Worm (Caenorhabditis elegans) whole organism, mixed stage, embryonic: ENCODE measurements around the gene F58G1.7.

Experiments used
- blmp-1 ChIP-seq: fragments of 150-350 bp; optimal IDR thresholded peaks from 2 replicates; lab custom pipeline; 2014; ENCODE audit warnings: missing biosample characterization, missing genetic modification characterization
- ceh-43 ChIP-seq: fragments of 200-800 bp; sonication (Bioruptor generic); optimal IDR thresholded peaks from 2 replicates; lab custom pipeline; 2018; ENCODE audit warnings: mild to moderate bottlenecking, missing genetic modification characterization, moderate library complexity, missing compliant biosample characterization
- ceh-83 ChIP-seq: fragments of 200-800 bp; sonication (Bioruptor generic); optimal IDR thresholded peaks from 2 replicates; lab custom pipeline; 2018; ENCODE audit warnings: mild to moderate bottlenecking, missing genetic modification characterization, missing compliant biosample characterization
- ces-1 ChIP-seq: fragments of 150-350 bp; optimal IDR thresholded peaks from 2 replicates; lab custom pipeline; 2014; ENCODE audit warnings: missing biosample characterization, missing genetic modification reagents, missing genetic modification characterization
- cnd-1 ChIP-seq: fragments of 200-800 bp; sonication (Bioruptor generic); optimal IDR thresholded peaks from 2 replicates; lab custom pipeline; 2018; ENCODE audit warnings: mild to moderate bottlenecking, missing genetic modification characterization, missing compliant biosample characterization
- drap-1 ChIP-seq: fragments of 200-800 bp; sonication (Bioruptor generic); optimal IDR thresholded peaks from 3 replicates; lab custom pipeline; 2018; ENCODE audit warnings: mild to moderate bottlenecking, missing genetic modification characterization, missing compliant biosample characterization
- flh-1 ChIP-seq: fragments of 200-800 bp; sonication (Bioruptor generic); optimal IDR thresholded peaks from 2 replicates; lab custom pipeline; 2018; ENCODE audit warnings: mild to moderate bottlenecking, missing genetic modification characterization, moderate library complexity, missing compliant biosample characterization
- mab-5 ChIP-seq: fragments of 150-350 bp; optimal IDR thresholded peaks from 2 replicates; lab custom pipeline; 2014; ENCODE audit warnings: missing biosample characterization, missing genetic modification characterization
- mls-2 ChIP-seq: sonication (generic microtip); optimal IDR thresholded peaks from 2 replicates; lab custom pipeline; 2016; ENCODE audit warnings: mild to moderate bottlenecking, missing genetic modification characterization, moderate library complexity, missing compliant biosample characterization
- nhr-2 ChIP-seq: fragments of 150-350 bp; optimal IDR thresholded peaks from 2 replicates; lab custom pipeline; 2014; ENCODE audit warnings: missing biosample characterization, missing genetic modification characterization
- nhr-76 ChIP-seq: sonication (generic microtip); optimal IDR thresholded peaks from 2 replicates; lab custom pipeline; 2017; ENCODE audit warnings: missing biosample characterization, missing genetic modification characterization
- pha-4 ChIP-seq: fragments of 150-350 bp; optimal IDR thresholded peaks from 2 replicates; lab custom pipeline; 2018; ENCODE audit warnings: missing biosample characterization, missing genetic modification reagents, missing genetic modification characterization
- snpc-4 ChIP-seq: fragments of 150-350 bp; optimal IDR thresholded peaks from 2 replicates; lab custom pipeline; 2014; ENCODE audit warnings: missing biosample characterization, missing genetic modification characterization
- tbx-8 ChIP-seq: fragments of 200-800 bp; sonication (Bioruptor generic); optimal IDR thresholded peaks from 2 replicates; lab custom pipeline; 2018; ENCODE audit warnings: mild to moderate bottlenecking, missing genetic modification characterization, moderate library complexity, missing compliant biosample characterization
- unc-120 ChIP-seq: sonication (generic microtip); optimal IDR thresholded peaks from 2 replicates; lab custom pipeline; 2017; ENCODE audit warnings: missing genetic modification characterization, missing compliant biosample characterization; ENCODE audit not compliant: poor library complexity, severe bottlenecking
- unc-62 ChIP-seq: fragments of 150-350 bp; optimal IDR thresholded peaks from 2 replicates; lab custom pipeline; 2014; ENCODE audit warnings: missing biosample characterization, missing genetic modification reagents, missing genetic modification characterization
- zip-8 ChIP-seq: fragments of 150-350 bp; optimal IDR thresholded peaks from 2 replicates; lab custom pipeline; 2014; ENCODE audit warnings: missing biosample characterization, missing genetic modification characterization

The F58G1.7 gene

ce11 chrII:12896666-12897065 lies 51.4 kb downstream of the F58G1.7 start:
- TF ChIP-seq nhr-76 (tag; lab: Kevin White, UChicago) (no peak), mab-5 (tag; lab: Kevin White, UChicago) (no peak), unc-120 (tag; lab: Kevin White, UChicago) (no peak), mls-2 (tag; lab: Kevin White, UChicago) (no peak), flh-1 (GFP tag; lab: Kevin White, UChicago) (no peak), ceh-83 (GFP tag; lab: Kevin White, UChicago) (no peak), ceh-43 (GFP tag; lab: Kevin White, UChicago) (no peak), pha-4 (tag; lab: Kevin White, UChicago) (no peak), nhr-2 (tag; lab: Kevin White, UChicago) (no peak), drap-1 (GFP tag; lab: Kevin White, UChicago) (no peak), snpc-4 (tag; lab: Kevin White, UChicago) (no peak), tbx-8 (GFP tag; lab: Kevin White, UChicago) (no peak), blmp-1 (no peak), unc-62 (GFP tag; lab: Kevin White, UChicago) (no peak), ces-1 (GFP tag; lab: Kevin White, UChicago) (no peak), zip-8 (tag; lab: Kevin White, UChicago) (no peak)

DNA sequence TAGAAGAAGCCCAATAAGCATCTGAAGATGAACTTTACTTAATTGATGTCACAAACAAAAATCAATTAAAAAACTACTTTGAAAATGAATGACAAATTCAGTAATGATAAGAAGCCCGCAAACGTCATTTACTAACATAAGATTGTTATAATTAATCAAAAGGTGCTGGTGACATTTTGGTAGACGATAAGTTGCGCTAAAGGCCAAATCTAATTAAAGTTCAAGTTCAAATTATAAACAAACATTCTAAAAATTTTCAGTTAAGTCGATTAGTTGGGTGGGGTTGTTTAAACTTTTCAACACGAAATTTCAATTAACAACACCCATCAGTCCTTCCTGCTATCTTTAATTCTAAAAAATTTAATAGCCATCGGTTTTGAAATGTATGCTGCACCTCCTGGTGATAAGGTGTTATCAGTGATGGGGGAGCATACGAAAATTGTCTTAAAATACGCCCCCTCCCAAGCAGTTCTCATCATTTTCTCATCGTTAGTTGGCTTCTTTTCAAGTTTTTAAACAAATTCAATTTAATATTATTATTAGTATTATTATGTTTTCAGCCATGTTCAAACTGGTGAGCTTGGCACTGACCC lies 52.9 kb downstream of the F58G1.7 start, which contains the start of the genes clec-62 and clec-63:
Gene clec-62, minus strand, starts transcription at position 51 of the 593 bp plus-strand sequence.
Gene clec-63, plus strand, starts transcription at position 561 of the 593 bp plus-strand sequence.
- TF ChIP-seq cnd-1 (tag; lab: Kevin White, UChicago), result no peak
